Worm (Caenorhabditis elegans) whole organism, L2 larva: ENCODE data around the gene snf-7.

ENCODE experiments used
- F13H6.1 ChIP-seq: sonication (generic microtip); optimal IDR thresholded peaks from 2 replicates; lab custom pipeline; 2016; ENCODE audit warnings: missing genetic modification characterization, missing compliant biosample characterization
- R02D3.7 ChIP-seq: fragments of 150-350 bp; optimal IDR thresholded peaks from 2 replicates; lab custom pipeline; 2014; ENCODE audit warnings: missing biosample characterization, missing genetic modification characterization
- ama-1 ChIP-seq: fragments of 150-350 bp; optimal IDR thresholded peaks from 2 replicates; lab custom pipeline; 2018; ENCODE audit warnings: inconsistent platforms
- ceh-82 ChIP-seq: fragments of 150-350 bp; optimal IDR thresholded peaks from 2 replicates; lab custom pipeline; 2014; ENCODE audit warnings: missing biosample characterization, missing genetic modification characterization
- dmd-4 ChIP-seq: sonication (generic microtip); optimal IDR thresholded peaks from 2 replicates; lab custom pipeline; 2017; ENCODE audit warnings: missing biosample characterization, missing genetic modification characterization
- lsy-2 ChIP-seq, 2 experiments: fragments of 150-350 bp in 1 of 2; sonication (generic microtip) in 1 of 2; optimal IDR thresholded peaks; 2 replicates each; lab custom pipeline; 2014 to 2017; ENCODE audit warnings: missing biosample characterization in 2 of 2, missing genetic modification characterization in 2 of 2
- nhr-10 ChIP-seq: sonication (generic microtip); optimal IDR thresholded peaks from 2 replicates; lab custom pipeline; 2017; ENCODE audit warnings: missing biosample characterization, missing genetic modification characterization
- nhr-11 ChIP-seq: fragments of 150-350 bp; optimal IDR thresholded peaks from 2 replicates; lab custom pipeline; 2014; ENCODE audit warnings: missing biosample characterization, missing genetic modification characterization
- nhr-12 ChIP-seq: fragments of 150-350 bp; optimal IDR thresholded peaks from 2 replicates; lab custom pipeline; 2014; ENCODE audit warnings: missing biosample characterization, missing genetic modification characterization
- snpc-4 ChIP-seq: fragments of 150-350 bp; optimal IDR thresholded peaks from 2 replicates; lab custom pipeline; 2014; ENCODE audit warnings: missing biosample characterization, missing genetic modification characterization
- unc-62 ChIP-seq: fragments of 150-350 bp; optimal IDR thresholded peaks from 2 replicates; lab custom pipeline; 2014; ENCODE audit warnings: missing biosample characterization, missing genetic modification reagents, missing genetic modification characterization
- zag-1 ChIP-seq: fragments of 150-350 bp; optimal IDR thresholded peaks from 2 replicates; lab custom pipeline; 2014; ENCODE audit warnings: missing biosample characterization, missing genetic modification characterization
- ztf-4 ChIP-seq: fragments of 150-350 bp; optimal IDR thresholded peaks from 2 replicates; lab custom pipeline; 2014; ENCODE audit warnings: missing biosample characterization, missing genetic modification characterization

DNA sequence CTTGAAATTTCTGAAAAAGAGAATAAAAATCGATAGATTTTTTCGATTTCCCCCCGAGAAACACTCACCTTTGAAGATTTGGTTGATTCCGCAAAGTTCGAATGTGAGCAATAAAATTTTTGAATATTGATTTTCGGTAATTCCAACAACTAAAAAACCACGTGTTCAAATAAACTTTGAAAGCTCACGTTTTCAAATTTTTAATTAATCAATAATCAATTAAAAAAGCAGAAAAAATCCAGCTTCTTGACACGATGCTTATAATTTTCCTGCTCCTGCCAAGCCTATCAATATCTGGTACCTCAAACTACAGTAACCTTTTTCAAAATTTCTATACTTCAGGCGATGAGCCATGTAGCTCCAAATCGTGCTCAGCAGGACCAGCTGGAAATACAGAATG is 17.8 kb upstream of the snf-7 start, which contains the start of gene ZK1010.5:
- no peak for TF ChIP-seq snpc-4 (tag; lab: Kevin White, UChicago)
- no peak for TF ChIP-seq nhr-11 (tag; lab: Kevin White, UChicago)
- TF ChIP-seq R02D3.7 (tag; lab: Kevin White, UChicago), result no peak
- no peak for TF ChIP-seq unc-62 (GFP tag; lab: Kevin White, UChicago)
- TF ChIP-seq dmd-4 (tag; lab: Kevin White, UChicago), result no peak
- no peak for TF ChIP-seq F13H6.1 (tag; lab: Kevin White, UChicago)
- no peak for TF ChIP-seq nhr-12 (tag; lab: Kevin White, UChicago)
- TF ChIP-seq ztf-4 (tag; lab: Kevin White, UChicago), result no peak
- TF ChIP-seq lsy-2 (tag; optimal IDR thresholded peaks at IDR 0.05; lab: Kevin White, UChicago), result no peak
- TF ChIP-seq ama-1, result no peak
- no peak for TF ChIP-seq nhr-10 (tag; lab: Kevin White, UChicago)
- no peak for TF ChIP-seq zag-1 (tag; lab: Kevin White, UChicago)
- no peak for TF ChIP-seq ceh-82 (tag; lab: Kevin White, UChicago)
